Fruit fly (Drosophila melanogaster) whole organism, embryonic: ENCODE results near the gene Sf3b1.

ENCODE experiments used
- Abd-B ChIP-seq: fragments of 200-800 bp; sonication (Bioruptor generic); optimal IDR thresholded peaks from 2 replicates; lab custom pipeline; 2018; ENCODE audit warnings: missing biosample characterization, mild to moderate bottlenecking, missing genetic modification characterization, moderate library complexity
- CG1024 ChIP-seq: fragments of 200-800 bp; sonication (Bioruptor generic); IDR thresholded peaks from 2 replicates; pipeline ENCODE4 v1.3.6; 2022; ENCODE audit warnings: missing biosample characterization, missing genetic modification characterization
- CG10543 ChIP-seq: fragments of 200-800 bp; sonication (Bioruptor generic); optimal IDR thresholded peaks from 3 replicates; lab custom pipeline; 2017; ENCODE audit warnings: missing biosample characterization, mild to moderate bottlenecking, missing genetic modification characterization, moderate library complexity
- CG10565 ChIP-seq: fragments of 200-800 bp; sonication (Bioruptor generic); optimal IDR thresholded peaks from 3 replicates; lab custom pipeline; 2016; ENCODE audit warnings: missing biosample characterization, mild to moderate bottlenecking, missing genetic modification characterization
- CG11456 ChIP-seq: fragments of 200-800 bp; sonication (Bioruptor generic); IDR thresholded peaks from 3 replicates; pipeline ENCODE4 v1.3.6; 2022; ENCODE audit warnings: missing biosample characterization, missing genetic modification characterization
- CG12071 ChIP-seq: fragments of 200-800 bp; sonication (Bioruptor generic); optimal IDR thresholded peaks from 3 replicates; lab custom pipeline; 2018; ENCODE audit warnings: missing biosample characterization, mild to moderate bottlenecking, missing genetic modification characterization
- CG13287 ChIP-seq: fragments of 200-800 bp; sonication (Bioruptor generic); IDR thresholded peaks from 2 replicates; pipeline ENCODE4 v1.3.6; 2022; ENCODE audit warnings: missing biosample characterization, missing genetic modification characterization; ENCODE audit not compliant: partially characterized antibody
- CG13296 ChIP-seq: fragments of 200-800 bp; sonication (Bioruptor generic); optimal IDR thresholded peaks from 3 replicates; lab custom pipeline; 2018; ENCODE audit warnings: missing biosample characterization, mild to moderate bottlenecking, missing genetic modification characterization
- CG15514 ChIP-seq: fragments of 200-800 bp; sonication (Bioruptor generic); optimal IDR thresholded peaks from 3 replicates; lab custom pipeline; 2017; ENCODE audit warnings: missing biosample characterization, missing genetic modification characterization, mild to moderate bottlenecking, moderate library complexity, missing genetic modification reagents
- CG1602 ChIP-seq: fragments of 200-800 bp; sonication (Bioruptor generic); optimal IDR thresholded peaks from 3 replicates; lab custom pipeline; 2016; ENCODE audit warnings: missing biosample characterization, missing genetic modification characterization
- CG17186 ChIP-seq: fragments of 200-800 bp; sonication (Bioruptor generic); optimal IDR thresholded peaks from 3 replicates; lab custom pipeline; 2017; ENCODE audit warnings: missing biosample characterization, missing genetic modification reagents, missing genetic modification characterization
- CG18764 ChIP-seq: fragments of 200-800 bp; sonication (Bioruptor generic); optimal IDR thresholded peaks from 3 replicates; lab custom pipeline; 2016; ENCODE audit warnings: missing biosample characterization, missing genetic modification characterization
- CG31388 ChIP-seq: fragments of 200-800 bp; sonication (Bioruptor generic); optimal IDR thresholded peaks from 2 replicates; lab custom pipeline; 2016; ENCODE audit warnings: missing biosample characterization, missing genetic modification characterization
- CG3163 ChIP-seq: fragments of 200-800 bp; sonication (Bioruptor generic); optimal IDR thresholded peaks from 3 replicates; lab custom pipeline; 2016; ENCODE audit warnings: missing biosample characterization, missing genetic modification characterization
- CG34376 ChIP-seq: fragments of 200-800 bp; sonication (Bioruptor generic); optimal IDR thresholded peaks from 2 replicates; lab custom pipeline; 2018; ENCODE audit warnings: missing biosample characterization, mild to moderate bottlenecking, missing genetic modification characterization
- CG3995 ChIP-seq: fragments of 200-800 bp; sonication (Bioruptor generic); optimal IDR thresholded peaks from 3 replicates; lab custom pipeline; 2016; ENCODE audit warnings: missing biosample characterization, missing genetic modification characterization
- CG4617 ChIP-seq: fragments of 200-800 bp; sonication (Bioruptor generic); optimal IDR thresholded peaks from 3 replicates; lab custom pipeline; 2016; ENCODE audit warnings: missing biosample characterization, missing genetic modification characterization, borderline replicate concordance
- CG4730 ChIP-seq: fragments of 200-800 bp; sonication (Bioruptor generic); IDR thresholded peaks from 2 replicates; pipeline ENCODE4 v1.3.6; 2022; ENCODE audit warnings: missing biosample characterization, missing genetic modification characterization
- CG6813 ChIP-seq: fragments of 200-800 bp; sonication (Bioruptor generic); optimal IDR thresholded peaks from 2 replicates; lab custom pipeline; 2017; ENCODE audit warnings: missing biosample characterization, missing genetic modification characterization, mild to moderate bottlenecking, moderate library complexity, missing genetic modification reagents
- CG8290 ChIP-seq, 3 experiments: fragments of 200-800 bp; sonication (Bioruptor generic); optimal IDR thresholded peaks; 2 replicates each; lab custom pipeline; 2016 to 2019; ENCODE audit warnings: missing biosample characterization in 3 of 3, missing genetic modification characterization in 3 of 3, mild to moderate bottlenecking in 2 of 3, moderate library complexity in 1 of 3
- CHES-1-like ChIP-seq: fragments of 200-800 bp; sonication (Bioruptor generic); optimal IDR thresholded peaks from 2 replicates; lab custom pipeline; 2016; ENCODE audit warnings: missing biosample characterization, missing genetic modification characterization
- D19B ChIP-seq: fragments of 200-800 bp; sonication (Bioruptor generic); optimal IDR thresholded peaks from 2 replicates; lab custom pipeline; 2017; ENCODE audit warnings: missing biosample characterization, mild to moderate bottlenecking, missing genetic modification characterization
- Dip2 ChIP-seq: fragments of 200-800 bp; sonication (Bioruptor generic); IDR thresholded peaks from 2 replicates; pipeline ENCODE4 v1.3.6; 2022; ENCODE audit warnings: missing biosample characterization, missing genetic modification characterization
- Dll ChIP-seq: fragments of 200-800 bp; sonication (Bioruptor generic); IDR thresholded peaks from 4 replicates; pipeline ENCODE4 v1.3.6; 2022; ENCODE audit warnings: missing biosample characterization, missing genetic modification characterization; ENCODE audit not compliant: partially characterized antibody
- Drgx ChIP-seq: fragments of 200-800 bp; sonication (Bioruptor generic); IDR thresholded peaks from 2 replicates; pipeline ENCODE4 v1.3.6; 2022; ENCODE audit warnings: missing biosample characterization, missing genetic modification characterization
- Eip74EF ChIP-seq, 2 experiments: fragments of 200-800 bp in 1 of 2; fragments of >200 bp in 1 of 2; sonication (Bioruptor generic) in 1 of 2; optimal IDR thresholded peaks; 2 replicates each; lab custom pipeline; 2017 to 2019; ENCODE audit warnings: missing biosample characterization in 2 of 2, missing genetic modification characterization in 2 of 2, mild to moderate bottlenecking in 1 of 2, moderate library complexity in 1 of 2
- Hmx ChIP-seq: fragments of 200-800 bp; sonication (Bioruptor generic); optimal IDR thresholded peaks from 2 replicates; lab custom pipeline; 2016; ENCODE audit warnings: missing biosample characterization, missing genetic modification characterization
- Hr51 ChIP-seq, 2 experiments: fragments of 200-800 bp; sonication (Bioruptor generic); optimal IDR thresholded peaks; 2 replicates in 1 of 2; 3 replicates in 1 of 2; lab custom pipeline; 2016 to 2018; ENCODE audit warnings: missing biosample characterization in 2 of 2, missing genetic modification characterization in 2 of 2, mild to moderate bottlenecking in 1 of 2, moderate library complexity in 1 of 2
- Hsf ChIP-seq: fragments of 200-800 bp; sonication (Bioruptor generic); optimal IDR thresholded peaks from 3 replicates; lab custom pipeline; 2016; ENCODE audit warnings: missing biosample characterization, missing genetic modification characterization
- Med ChIP-seq: fragments of 200-800 bp; sonication (Bioruptor generic); peaks from one replicate; lab custom pipeline; 2016; ENCODE audit warnings: missing biosample characterization, missing genetic modification characterization, mild to moderate bottlenecking, inconsistent platforms, moderate library complexity
- NC2α ChIP-seq: fragments of 200-800 bp; sonication (Bioruptor generic); optimal IDR thresholded peaks from 2 replicates; lab custom pipeline; 2016; ENCODE audit warnings: missing biosample characterization, missing genetic modification characterization
- NC2β ChIP-seq: fragments of 200-800 bp; sonication (Bioruptor generic); optimal IDR thresholded peaks from 2 replicates; lab custom pipeline; 2016; ENCODE audit warnings: missing biosample characterization, missing genetic modification characterization
- Pdp1 ChIP-seq, 2 experiments: fragments of 200-800 bp; sonication (Bioruptor generic); optimal IDR thresholded peaks; 3 replicates each; lab custom pipeline; 2016; ENCODE audit warnings: missing biosample characterization in 2 of 2, missing genetic modification characterization in 2 of 2, mild to moderate bottlenecking in 1 of 2, moderate library complexity in 1 of 2
- bcd ChIP-seq: fragments of 200-800 bp; sonication (Bioruptor generic); optimal IDR thresholded peaks from 2 replicates; lab custom pipeline; 2017; ENCODE audit warnings: missing biosample characterization, mild to moderate bottlenecking, missing genetic modification characterization
- br ChIP-seq: fragments of >200 bp; optimal IDR thresholded peaks from 2 replicates; lab custom pipeline; 2017
- dmrt11E ChIP-seq: fragments of 200-800 bp; sonication (Bioruptor generic); optimal IDR thresholded peaks from 3 replicates; lab custom pipeline; 2018; ENCODE audit warnings: missing biosample characterization, mild to moderate bottlenecking, missing genetic modification characterization, moderate library complexity
- gce ChIP-seq: fragments of 200-800 bp; sonication (Bioruptor generic); IDR thresholded peaks from 3 replicates; pipeline ENCODE4 v1.3.6; 2022; ENCODE audit warnings: missing biosample characterization, missing genetic modification characterization
- hkb ChIP-seq, 2 experiments: fragments of 200-800 bp in 1 of 2; fragments of >200 bp in 1 of 2; sonication (Bioruptor generic) in 1 of 2; IDR thresholded peaks in 1 of 2; optimal IDR thresholded peaks in 1 of 2; 2 replicates each; pipeline versions ENCODE4 v1.3.6 to Lab custom; 2017 to 2022; ENCODE audit warnings: missing biosample characterization in 1 of 2, missing genetic modification characterization in 1 of 2
- mirr ChIP-seq: fragments of 200-800 bp; sonication (Bioruptor generic); optimal IDR thresholded peaks from 3 replicates; lab custom pipeline; 2018; ENCODE audit warnings: missing biosample characterization, mild to moderate bottlenecking, missing genetic modification characterization
- org-1 ChIP-seq: fragments of 200-800 bp; sonication (Bioruptor generic); optimal IDR thresholded peaks from 2 replicates; lab custom pipeline; 2017; ENCODE audit warnings: missing biosample characterization, missing genetic modification characterization
- run ChIP-seq: fragments of 200-800 bp; sonication (Bioruptor generic); optimal IDR thresholded peaks from 3 replicates; lab custom pipeline; 2018; ENCODE audit warnings: missing biosample characterization, mild to moderate bottlenecking, missing genetic modification characterization
- sens ChIP-seq: fragments of 200-800 bp; sonication (Bioruptor generic); peaks from one replicate; lab custom pipeline; 2016; ENCODE audit warnings: missing biosample characterization, missing genetic modification characterization
- seq ChIP-seq: fragments of 200-800 bp; sonication (Bioruptor generic); IDR thresholded peaks from 2 replicates; pipeline ENCODE4 v1.3.6; 2022; ENCODE audit warnings: missing biosample characterization, missing genetic modification characterization
- slou ChIP-seq: fragments of 200-800 bp; sonication (Bioruptor generic); optimal IDR thresholded peaks from 3 replicates; lab custom pipeline; 2016; ENCODE audit warnings: missing biosample characterization, missing genetic modification characterization
- tio ChIP-seq: fragments of 200-800 bp; sonication (Bioruptor generic); optimal IDR thresholded peaks from 2 replicates; lab custom pipeline; 2017; ENCODE audit warnings: missing biosample characterization, missing genetic modification characterization, inconsistent platforms
- toy ChIP-seq: fragments of 200-800 bp; sonication (Bioruptor generic); IDR thresholded peaks from 2 replicates; pipeline ENCODE4 v1.3.6; 2022; ENCODE audit warnings: missing biosample characterization, missing genetic modification characterization
- zen2 ChIP-seq: fragments of 200-800 bp; sonication (Bioruptor generic); IDR thresholded peaks from 3 replicates; pipeline ENCODE4 v1.3.6; 2022; ENCODE audit warnings: missing biosample characterization, missing genetic modification characterization; ENCODE audit not compliant: partially characterized antibody
- zfh2 ChIP-seq: fragments of 200-800 bp; sonication (Bioruptor generic); optimal IDR thresholded peaks from 2 replicates; lab custom pipeline; 2016; ENCODE audit warnings: missing biosample characterization, missing genetic modification characterization

Gene Sf3b1

dm6 chr2L:521940-522632 is 46.1 kb upstream of the Sf3b1 start (continued):
- TF ChIP-seq toy (GFP tag; lab: Robert Waterston, UW), result 0 out of 2 replicates have a peak, but pooled peaks have one; percentile 15
- TF ChIP-seq tio, result peak; percentile 62
- TF ChIP-seq bcd, result peak; percentile 77
- TF ChIP-seq slou, result no peak
- TF ChIP-seq Hsf (GFP tag; lab: Kevin White, UChicago), result peak; percentile 70
- TF ChIP-seq Hr51 (GFP tag; optimal IDR thresholded peaks at IDR 0.05; lab: Kevin White, UChicago), result peak; percentile 45 to 71
- peak; percentile 61 for TF ChIP-seq Abd-B (GFP tag; lab: Kevin White, UChicago)
- TF ChIP-seq CG4730 (GFP tag; lab: Robert Waterston, UW), result peak; percentile 80
- TF ChIP-seq gce (GFP tag; lab: Robert Waterston, UW), result peak; percentile 78; the same call in 2 of the 3 replicates
- no peak for TF ChIP-seq zen2 (GFP tag; lab: Robert Waterston, UW)
- TF ChIP-seq sens (GFP tag; lab: Kevin White, UChicago), result peak; percentile 96
- no peak for TF ChIP-seq CG3163
- peak; percentile 69 for TF ChIP-seq CG17186 (GFP tag; lab: Kevin White, UChicago)
- TF ChIP-seq Drgx (GFP tag; lab: Robert Waterston, UW), result peak; percentile 47
- peak; percentile 86 for TF ChIP-seq Med (GFP tag; lab: Kevin White, UChicago)
- peak; percentile 28 for TF ChIP-seq run
- no peak for TF ChIP-seq hkb (optimal IDR thresholded peaks at IDR 0.05; lab: Kevin White, UChicago)
- peak; percentile 74 for TF ChIP-seq hkb (GFP tag; IDR thresholded peaks at IDR 0.05; lab: Robert Waterston, UW)
- TF ChIP-seq dmrt11E (tag; lab: Kevin White, UChicago), result peak; percentile 90
- peak; percentile 46 to 57 for TF ChIP-seq Pdp1 (GFP tag; optimal IDR thresholded peaks at IDR 0.05; lab: Kevin White, UChicago)
- TF ChIP-seq CHES-1-like (GFP tag; lab: Kevin White, UChicago), result peak; percentile 41
- TF ChIP-seq CG11456, result peak; percentile 74
- peak; percentile 15 for TF ChIP-seq Hmx (GFP tag; lab: Kevin White, UChicago)
- TF ChIP-seq CG3995 (GFP tag; lab: Kevin White, UChicago), result no peak
- TF ChIP-seq CG4617, result peak; percentile 7
- TF ChIP-seq CG15514, result peak; percentile 35
- no peak for TF ChIP-seq CG10565 (GFP tag; lab: Kevin White, UChicago)
- peak; percentile 54 for TF ChIP-seq mirr (GFP tag; lab: Kevin White, UChicago)
- peak; percentile 11 for TF ChIP-seq CG8290 (GFP tag; optimal IDR thresholded peaks at IDR 0.05; lab: Kevin White, UChicago)
- TF ChIP-seq CG8290 (tag; optimal IDR thresholded peaks at IDR 0.05; lab: Kevin White, UChicago), result peak in 1 of 2 experiments; percentile 62
- TF ChIP-seq zfh2, result no peak
- TF ChIP-seq CG1024, result peak; percentile 58
- TF ChIP-seq Dll (GFP tag; lab: Robert Waterston, UW), result no peak
- no peak for TF ChIP-seq CG34376
- peak; percentile 81 for TF ChIP-seq CG1602 (GFP tag; lab: Kevin White, UChicago)
- peak; percentile 58 for TF ChIP-seq CG13296 (GFP tag; lab: Kevin White, UChicago)
- peak; percentile 75 for TF ChIP-seq CG6813
- peak; percentile 98 for TF ChIP-seq D19B (GFP tag; lab: Kevin White, UChicago)
- TF ChIP-seq Eip74EF (GFP tag; optimal IDR thresholded peaks at IDR 0.05; lab: Kevin White, UChicago), result peak in 1 of 2 experiments; percentile 39
- TF ChIP-seq Dip2 (GFP tag; lab: Robert Waterston, UW), result no peak
- peak; percentile 48 for TF ChIP-seq org-1 (GFP tag; lab: Kevin White, UChicago)
- no peak for TF ChIP-seq CG13287
- TF ChIP-seq NC2α (GFP tag; lab: Kevin White, UChicago), result no peak
- TF ChIP-seq CG12071 (GFP tag; lab: Kevin White, UChicago), result peak; percentile 79
- no peak for TF ChIP-seq CG31388 (GFP tag; lab: Kevin White, UChicago)
- TF ChIP-seq NC2β, result peak; percentile 72
- peak; percentile 69 for TF ChIP-seq seq (GFP tag; lab: Robert Waterston, UW)
- TF ChIP-seq CG10543, result no peak
- TF ChIP-seq CG18764 (GFP tag; lab: Kevin White, UChicago), result peak; percentile 53
- no peak for TF ChIP-seq br (lab: Kevin White, UChicago)
